Worm (Caenorhabditis elegans) whole organism, L3 larva: ENCODE data around the gene F20B6.10.

Experiments
- aly-2 ChIP-seq: fragments of 150-350 bp; optimal IDR thresholded peaks from 2 replicates; lab custom pipeline; 2014; ENCODE audit warnings: missing biosample characterization, missing genetic modification characterization
- ama-1 ChIP-seq: fragments of 150-350 bp; optimal IDR thresholded peaks from 2 replicates; lab custom pipeline; 2018
- ceh-16 ChIP-seq: sonication (generic microtip); optimal IDR thresholded peaks from 2 replicates; lab custom pipeline; 2017; ENCODE audit warnings: missing biosample characterization, missing genetic modification characterization
- ceh-28 ChIP-seq: fragments of 150-350 bp; optimal IDR thresholded peaks from 2 replicates; lab custom pipeline; 2014; ENCODE audit warnings: missing biosample characterization, missing genetic modification reagents, missing genetic modification characterization
- daf-12 ChIP-seq: fragments of 150-350 bp; optimal IDR thresholded peaks from 2 replicates; lab custom pipeline; 2014; ENCODE audit warnings: missing biosample characterization, missing genetic modification reagents, missing genetic modification characterization
- egl-27 ChIP-seq: sonication (generic microtip); optimal IDR thresholded peaks from 4 replicates; lab custom pipeline; 2017; ENCODE audit warnings: missing biosample characterization, missing genetic modification reagents, missing genetic modification characterization
- egl-5 ChIP-seq: fragments of 150-350 bp; optimal IDR thresholded peaks from 2 replicates; lab custom pipeline; 2017; ENCODE audit warnings: missing biosample characterization, missing genetic modification reagents, missing genetic modification characterization, inconsistent platforms
- elt-1 ChIP-seq: fragments of 150-350 bp; optimal IDR thresholded peaks from 2 replicates; lab custom pipeline; 2014; ENCODE audit warnings: missing biosample characterization, missing genetic modification characterization
- elt-2 ChIP-seq: sonication (generic microtip); optimal IDR thresholded peaks from 2 replicates; lab custom pipeline; 2016; ENCODE audit warnings: missing genetic modification reagents, mild to moderate bottlenecking, missing genetic modification characterization, missing compliant biosample characterization
- elt-3 ChIP-seq, 3 experiments: fragments of 150-350 bp in 1 of 3; sonication (generic microtip) in 2 of 3; optimal IDR thresholded peaks; 2 replicates in 2 of 3; 4 replicates in 1 of 3; lab custom pipeline; 2014 to 2017; ENCODE audit warnings: missing biosample characterization in 3 of 3, missing genetic modification characterization in 3 of 3
- eor-1 ChIP-seq, 2 experiments: fragments of 150-350 bp; optimal IDR thresholded peaks; 2 replicates each; lab custom pipeline; 2014 to 2018; ENCODE audit warnings: missing biosample characterization in 2 of 2, missing genetic modification characterization in 2 of 2
- fkh-10 ChIP-seq: sonication (generic microtip); optimal IDR thresholded peaks from 2 replicates; lab custom pipeline; 2017; ENCODE audit warnings: missing biosample characterization, missing genetic modification reagents, missing genetic modification characterization
- fkh-2 ChIP-seq: fragments of 150-350 bp; optimal IDR thresholded peaks from 2 replicates; lab custom pipeline; 2014; ENCODE audit warnings: missing biosample characterization, missing genetic modification reagents, missing genetic modification characterization
- fos-1 ChIP-seq: fragments of 150-350 bp; optimal IDR thresholded peaks from 2 replicates; lab custom pipeline; 2014; ENCODE audit warnings: missing biosample characterization, missing genetic modification characterization
- hmg-11 ChIP-seq: sonication (generic microtip); optimal IDR thresholded peaks from 2 replicates; lab custom pipeline; 2016; ENCODE audit warnings: missing genetic modification characterization, missing compliant biosample characterization
- jun-1 ChIP-seq: fragments of 150-350 bp; optimal IDR thresholded peaks from 2 replicates; lab custom pipeline; 2014; ENCODE audit warnings: missing biosample characterization, missing genetic modification reagents, missing genetic modification characterization
- lin-15B ChIP-seq: fragments of 150-350 bp; optimal IDR thresholded peaks from 2 replicates; lab custom pipeline; 2014; ENCODE audit warnings: missing biosample characterization, missing genetic modification characterization
- lin-39 ChIP-seq: fragments of 150-350 bp; optimal IDR thresholded peaks from 2 replicates; lab custom pipeline; 2018; ENCODE audit warnings: missing biosample characterization, missing genetic modification reagents, missing genetic modification characterization
- lsy-12 ChIP-seq: sonication (generic microtip); optimal IDR thresholded peaks from 2 replicates; lab custom pipeline; 2016; ENCODE audit warnings: mild to moderate bottlenecking, missing genetic modification characterization, missing compliant biosample characterization
- mdl-1 ChIP-seq: fragments of 150-350 bp; optimal IDR thresholded peaks from 2 replicates; lab custom pipeline; 2014; ENCODE audit warnings: missing biosample characterization, missing genetic modification characterization
- mml-1 ChIP-seq: fragments of 150-350 bp; sonication (generic microtip); optimal IDR thresholded peaks from 3 replicates; lab custom pipeline; 2014; ENCODE audit warnings: missing biosample characterization, missing genetic modification characterization
- nfya-1 ChIP-seq: sonication (generic microtip); optimal IDR thresholded peaks from 2 replicates; lab custom pipeline; 2017; ENCODE audit warnings: missing genetic modification characterization, mild to moderate bottlenecking, missing compliant biosample characterization, antibody characterized with exemption, moderate library complexity; ENCODE audit not compliant: insufficient read depth
- nhr-11 ChIP-seq: fragments of 150-350 bp; optimal IDR thresholded peaks from 2 replicates; lab custom pipeline; 2014; ENCODE audit warnings: missing biosample characterization, missing genetic modification characterization
- nhr-23 ChIP-seq: fragments of 150-350 bp; optimal IDR thresholded peaks from 2 replicates; lab custom pipeline; 2014; ENCODE audit warnings: missing biosample characterization, missing genetic modification reagents, missing genetic modification characterization
- nhr-237 ChIP-seq: fragments of 150-350 bp; optimal IDR thresholded peaks from 2 replicates; lab custom pipeline; 2014; ENCODE audit warnings: missing biosample characterization, missing genetic modification characterization
- nhr-25 ChIP-seq: sonication (generic microtip); optimal IDR thresholded peaks from 2 replicates; lab custom pipeline; 2017; ENCODE audit warnings: missing biosample characterization, missing genetic modification characterization
- nhr-43 ChIP-seq: sonication (generic microtip); optimal IDR thresholded peaks from 2 replicates; lab custom pipeline; 2016; ENCODE audit warnings: mild to moderate bottlenecking, missing genetic modification characterization, missing compliant biosample characterization; ENCODE audit not compliant: poor library complexity, severe bottlenecking
- nhr-76 ChIP-seq: fragments of 150-350 bp; sonication (generic microtip); optimal IDR thresholded peaks from 5 replicates; lab custom pipeline; 2014; ENCODE audit warnings: missing biosample characterization, missing genetic modification characterization
- nhr-77 ChIP-seq: fragments of 150-350 bp; optimal IDR thresholded peaks from 2 replicates; lab custom pipeline; 2014; ENCODE audit warnings: missing biosample characterization, missing genetic modification characterization
- pha-4 ChIP-seq: fragments of 150-350 bp; optimal IDR thresholded peaks from 2 replicates; lab custom pipeline; 2014; ENCODE audit warnings: missing biosample characterization, missing genetic modification reagents, missing genetic modification characterization
- pqm-1 ChIP-seq: fragments of 150-350 bp; optimal IDR thresholded peaks from 2 replicates; lab custom pipeline; 2017; ENCODE audit warnings: missing biosample characterization, missing genetic modification characterization, inconsistent platforms
- sea-2 ChIP-seq: fragments of 150-350 bp; sonication (generic microtip); optimal IDR thresholded peaks from 4 replicates; lab custom pipeline; 2014; ENCODE audit warnings: missing biosample characterization, missing genetic modification reagents, missing genetic modification characterization
- skn-1 ChIP-seq: fragments of 150-350 bp; optimal IDR thresholded peaks from 2 replicates; lab custom pipeline; 2014; ENCODE audit warnings: missing biosample characterization, missing genetic modification characterization
- snpc-4 ChIP-seq: fragments of 150-350 bp; optimal IDR thresholded peaks from 2 replicates; lab custom pipeline; 2014; ENCODE audit warnings: missing biosample characterization, missing genetic modification characterization
- tbx-2 ChIP-seq: sonication (generic microtip); optimal IDR thresholded peaks from 2 replicates; lab custom pipeline; 2016; ENCODE audit warnings: mild to moderate bottlenecking, missing genetic modification characterization, missing compliant biosample characterization
- unc-39 ChIP-seq: sonication (generic microtip); optimal IDR thresholded peaks from 4 replicates; lab custom pipeline; 2017; ENCODE audit warnings: missing biosample characterization, missing genetic modification characterization
- unc-62 ChIP-seq: fragments of 150-350 bp; sonication (generic microtip); optimal IDR thresholded peaks from 4 replicates; lab custom pipeline; 2014; ENCODE audit warnings: missing biosample characterization, missing genetic modification reagents, missing genetic modification characterization
- zag-1 ChIP-seq: fragments of 150-350 bp; optimal IDR thresholded peaks from 2 replicates; lab custom pipeline; 2014; ENCODE audit warnings: missing biosample characterization, missing genetic modification characterization
- ztf-11 ChIP-seq: fragments of 150-350 bp; optimal IDR thresholded peaks from 2 replicates; lab custom pipeline; 2014; ENCODE audit warnings: missing biosample characterization, missing genetic modification characterization

F20B6.10 gene

ce11 chrX:4219487-4219886 is 2.5 kb upstream of the F20B6.10 start:
- no peak for TF ChIP-seq egl-27
- peak; percentile 20 for TF ChIP-seq nfya-1 (tag; lab: Kevin White, UChicago)

ce11 chrX:4218174-4218573 is 1.2 kb upstream of the F20B6.10 start, which contains the start of gene W01H2.2:
Gene W01H2.2, minus strand, starts transcription at chrX:4218458.
- TF ChIP-seq hmg-11 (tag; lab: Kevin White, UChicago) (peak; percentile 41), nhr-23 (tag; lab: Kevin White, UChicago) (no peak), ztf-11 (no peak), daf-12 (tag; lab: Kevin White, UChicago) (no peak), unc-62 (GFP tag; lab: Kevin White, UChicago) (no peak), pqm-1 (tag; lab: Kevin White, UChicago) (no peak), nhr-76 (no peak)

ce11 chrX:4215500-4216107 is 1.4 kb downstream of the F20B6.10 start:
- TF ChIP-seq daf-12 (tag; lab: Kevin White, UChicago) (no peak), lin-39 (tag; lab: Kevin White, UChicago) (no peak), fkh-10 (GFP tag; lab: Kevin White, UChicago) (no peak), nfya-1 (tag; lab: Kevin White, UChicago) (no peak), pqm-1 (tag; lab: Kevin White, UChicago) (peak; percentile 46), pha-4 (tag; lab: Kevin White, UChicago) (peak; percentile 22), elt-1 (no peak), ceh-28 (tag; lab: Kevin White, UChicago) (peak; percentile 16), nhr-23 (tag; lab: Kevin White, UChicago) (peak; percentile 32), mml-1 (no peak), nhr-43 (tag; lab: Kevin White, UChicago) (no peak), nhr-237 (tag; lab: Kevin White, UChicago) (no peak), elt-2 (tag; lab: Kevin White, UChicago) (peak; percentile 85), egl-5 (peak; percentile 11), fkh-2 (tag; lab: Kevin White, UChicago) (no peak)

- TF ChIP-seq nhr-77 (no peak), fos-1 (tag; lab: Kevin White, UChicago) (no peak), snpc-4 (tag; lab: Kevin White, UChicago) (peak; percentile 7), daf-12 (tag; lab: Kevin White, UChicago) (no peak), eor-1 (tag; optimal IDR thresholded peaks at IDR 0.05; lab: Kevin White, UChicago) (no peak), ceh-28 (tag; lab: Kevin White, UChicago) (no peak), tbx-2 (tag; lab: Kevin White, UChicago) (no peak), nhr-11 (tag; lab: Kevin White, UChicago) (no peak), nhr-25 (tag; lab: Kevin White, UChicago) (no peak), skn-1 (no peak), lsy-12 (tag; lab: Kevin White, UChicago) (no peak), nhr-23 (tag; lab: Kevin White, UChicago) (peak; percentile 52), pha-4 (tag; lab: Kevin White, UChicago) (peak; percentile 15), nhr-43 (tag; lab: Kevin White, UChicago) (peak; percentile 38), ama-1 (no peak), mdl-1 (no peak), ceh-16 (tag; lab: Kevin White, UChicago) (no peak), zag-1 (tag; lab: Kevin White, UChicago) (no peak), fkh-2 (tag; lab: Kevin White, UChicago) (no peak), hmg-11 (tag; lab: Kevin White, UChicago) (peak; percentile 37), nhr-237 (tag; lab: Kevin White, UChicago) (no peak), nfya-1 (tag; lab: Kevin White, UChicago) (peak; percentile 63), elt-1 (no peak)
- TF ChIP-seq, all 47 proteins: peak for 6
Measured at ce11 chrX:4214643-4215042, 2.4 kb downstream of the F20B6.10 start.

DNA sequence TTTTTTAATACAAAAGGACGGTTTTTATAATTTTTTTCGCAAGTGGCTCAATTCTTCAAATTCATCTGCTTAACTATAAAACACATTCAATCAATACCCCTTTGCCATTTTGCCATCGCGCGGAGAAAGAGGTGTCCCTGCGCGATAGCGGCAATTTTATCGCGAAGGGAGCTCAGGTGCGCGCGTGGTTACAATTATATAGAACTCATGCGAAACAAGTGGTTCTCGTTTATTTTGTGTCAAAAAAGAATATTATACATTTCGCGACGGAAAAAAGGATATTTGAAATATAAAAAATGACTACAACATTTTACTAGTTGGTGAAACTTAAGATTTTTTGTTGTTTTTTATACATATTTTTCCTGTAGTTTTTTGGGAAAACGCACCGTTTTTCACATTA is 7.9 kb downstream of the F20B6.10 start:
- TF ChIP-seq ama-1 (peak; percentile 68), elt-1 (peak; percentile 88), fkh-2 (tag; lab: Kevin White, UChicago) (peak; percentile 88), pha-4 (tag; lab: Kevin White, UChicago) (peak; percentile 98), egl-27 (peak; percentile 97), sea-2 (GFP tag; lab: Kevin White, UChicago) (no peak), zag-1 (tag; lab: Kevin White, UChicago) (peak; percentile 95), skn-1 (peak; percentile 93), fos-1 (tag; lab: Kevin White, UChicago) (peak; percentile 94), daf-12 (tag; lab: Kevin White, UChicago) (peak; percentile 93), unc-39 (tag; lab: Kevin White, UChicago) (no peak), aly-2 (tag; lab: Kevin White, UChicago) (peak; percentile 97), lin-15B (tag; lab: Kevin White, UChicago) (peak; percentile 44), hmg-11 (tag; lab: Kevin White, UChicago) (peak; percentile 91), snpc-4 (tag; lab: Kevin White, UChicago) (peak; percentile 96), nhr-23 (tag; lab: Kevin White, UChicago) (peak; percentile 99), nhr-77 (peak; percentile 100), ceh-28 (tag; lab: Kevin White, UChicago) (peak; percentile 100), mml-1 (no peak), nfya-1 (tag; lab: Kevin White, UChicago) (peak; percentile 98), lsy-12 (tag; lab: Kevin White, UChicago) (peak; percentile 97), elt-3 (tag; optimal IDR thresholded peaks at IDR 0.05; lab: Kevin White, UChicago) (peak; percentile 59 to 98 (median 94)), pqm-1 (tag; lab: Kevin White, UChicago) (peak; percentile 82), jun-1 (tag; lab: Kevin White, UChicago) (peak; percentile 100), tbx-2 (tag; lab: Kevin White, UChicago) (peak; percentile 99)
